Worm (Caenorhabditis elegans) whole organism, midembryonic: ENCODE data around the gene gcy-8.

Experiments
- T22C8.4 ChIP-seq: fragments of 200-800 bp; sonication (Bioruptor generic); IDR thresholded peaks from 2 replicates; pipeline ENCODE4 v1.3.6; 2022; ENCODE audit warnings: missing genetic modification characterization, missing compliant biosample characterization
- cog-1 ChIP-seq: sonication (generic microtip); optimal IDR thresholded peaks from 2 replicates; lab custom pipeline; 2016; ENCODE audit warnings: missing genetic modification characterization, missing compliant biosample characterization
- flt-1 ChIP-seq: fragments of 200-800 bp; sonication (Bioruptor generic); IDR thresholded peaks from 2 replicates; pipeline ENCODE4 v1.3.6; 2022; ENCODE audit warnings: missing genetic modification characterization, missing compliant biosample characterization
- klf-2 ChIP-seq: fragments of 200-800 bp; sonication (Bioruptor generic); conservative IDR thresholded peaks from 2 replicates; pipeline ENCODE4 v1.3.6; 2022; ENCODE audit warnings: missing genetic modification reagents, missing genetic modification characterization, missing compliant biosample characterization
- med-1 ChIP-seq: sonication (generic microtip); optimal IDR thresholded peaks from 2 replicates; lab custom pipeline; 2017; ENCODE audit warnings: missing genetic modification characterization, mild to moderate bottlenecking, missing compliant biosample characterization, antibody characterized with exemption, missing genetic modification reagents; ENCODE audit not compliant: insufficient read depth
- ref-1 ChIP-seq: fragments of 200-800 bp; sonication (Bioruptor generic); conservative IDR thresholded peaks from 2 replicates; pipeline ENCODE4 v1.3.6; 2022; ENCODE audit warnings: missing genetic modification reagents, missing genetic modification characterization, missing compliant biosample characterization
- tab-1 ChIP-seq: fragments of 200-800 bp; sonication (Bioruptor generic); IDR thresholded peaks from 2 replicates; pipeline ENCODE4 v1.3.6; 2022; ENCODE audit warnings: missing genetic modification characterization, missing compliant biosample characterization
- ztf-23 ChIP-seq: fragments of 200-800 bp; sonication (Bioruptor generic); IDR thresholded peaks from 2 replicates; pipeline ENCODE4 v1.3.6; 2022; ENCODE audit warnings: missing genetic modification reagents, missing genetic modification characterization, missing compliant biosample characterization
- ztf-29 ChIP-seq: fragments of 200-800 bp; sonication (Bioruptor generic); IDR thresholded peaks from 2 replicates; pipeline ENCODE4 v1.3.6; 2022; ENCODE audit warnings: missing genetic modification reagents, missing genetic modification characterization, missing compliant biosample characterization

The gcy-8 gene

DNA sequence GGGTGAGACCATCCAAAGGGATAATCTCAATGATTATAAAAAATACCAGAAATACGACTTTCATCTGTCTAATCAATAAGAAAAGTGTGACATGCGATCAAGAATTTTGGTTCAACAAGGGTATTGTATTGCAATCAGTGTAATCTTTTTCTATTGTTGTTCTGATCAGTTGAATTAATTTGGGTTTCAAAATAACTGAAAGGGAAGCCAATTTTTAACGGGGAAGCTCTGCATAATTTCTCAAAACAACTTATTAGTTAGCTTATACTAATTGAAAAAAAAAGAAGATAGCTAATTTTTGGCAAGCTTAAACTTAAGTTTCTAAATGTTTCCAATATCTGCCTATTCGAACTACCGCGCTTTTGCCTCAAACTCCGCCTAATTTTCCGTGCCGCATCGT lies 734 bp upstream of the gcy-8 start, which contains the start of gene C49H3.12:
Gene C49H3.12, minus strand, starts transcription at position 101 of the 400 bp plus-strand sequence.
- no peak for TF ChIP-seq tab-1 (GFP tag; lab: Robert Waterston, UW)
- no peak for TF ChIP-seq ztf-23
- no peak for TF ChIP-seq ztf-29 (GFP tag; lab: Robert Waterston, UW)
- no peak for TF ChIP-seq ref-1 (GFP tag; lab: Robert Waterston, UW)
- no peak for TF ChIP-seq klf-2
- no peak for TF ChIP-seq T22C8.4
- no peak for TF ChIP-seq cog-1 (tag; lab: Kevin White, UChicago)
- no peak for TF ChIP-seq flt-1 (GFP tag; lab: Robert Waterston, UW)
- TF ChIP-seq med-1 (GFP tag; lab: Kevin White, UChicago), result no peak

DNA sequence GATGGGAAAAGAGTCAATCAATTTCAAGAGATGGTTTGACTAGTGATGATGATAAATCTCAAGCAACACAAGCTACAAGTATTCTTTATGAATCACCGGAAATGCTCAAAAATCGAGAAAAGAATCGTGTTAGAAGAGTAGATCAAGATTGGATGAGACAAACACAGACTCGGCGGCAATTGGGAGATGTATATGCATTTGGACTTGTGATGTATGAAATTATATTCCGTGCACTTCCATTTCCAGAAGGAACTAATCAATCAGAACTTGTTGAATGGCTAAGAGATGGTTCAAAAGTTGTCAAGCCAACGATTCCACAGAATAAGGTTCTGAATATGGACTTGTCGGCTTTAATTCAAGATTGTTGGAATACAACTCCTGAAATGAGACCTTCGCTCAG lies 3.9 kb downstream of the gcy-8 start:
- no peak for TF ChIP-seq med-1 (GFP tag; lab: Kevin White, UChicago)
- TF ChIP-seq ztf-29 (GFP tag; lab: Robert Waterston, UW), result no peak
- TF ChIP-seq flt-1 (GFP tag; lab: Robert Waterston, UW), result no peak
- TF ChIP-seq ztf-23, result no peak
- no peak for TF ChIP-seq cog-1 (tag; lab: Kevin White, UChicago)
- TF ChIP-seq T22C8.4, result no peak
- TF ChIP-seq tab-1 (GFP tag; lab: Robert Waterston, UW), result no peak

DNA sequence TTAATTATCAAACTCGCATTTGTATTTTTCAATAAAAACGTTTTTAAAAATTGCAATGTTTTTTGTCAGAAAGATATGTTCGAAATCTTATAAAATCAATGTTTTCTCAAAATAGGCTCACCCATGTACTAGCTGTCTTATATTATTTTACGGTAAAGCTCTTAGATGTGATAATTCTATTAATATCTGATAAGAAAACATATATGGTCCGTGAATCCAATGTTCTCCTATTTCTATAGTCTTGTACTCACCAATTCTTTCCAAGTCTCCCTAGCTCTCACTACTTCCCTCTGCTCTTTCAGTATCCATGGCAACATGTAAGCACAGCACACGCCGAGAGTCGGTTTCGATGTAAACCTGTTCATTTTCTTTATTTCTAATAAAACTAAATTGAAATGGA lies 5.8 kb downstream of the gcy-8 start, which contains the start of gene bbs-2:
Gene bbs-2, plus strand, starts transcription at position 301 of the 400 bp plus-strand sequence.
- TF ChIP-seq tab-1 (GFP tag; lab: Robert Waterston, UW) (no peak), flt-1 (GFP tag; lab: Robert Waterston, UW) (no peak), ztf-23 (no peak), T22C8.4 (no peak), med-1 (GFP tag; lab: Kevin White, UChicago) (no peak), cog-1 (tag; lab: Kevin White, UChicago) (no peak), klf-2 (no peak), ztf-29 (GFP tag; lab: Robert Waterston, UW) (no peak), ref-1 (GFP tag; lab: Robert Waterston, UW) (no peak)

DNA sequence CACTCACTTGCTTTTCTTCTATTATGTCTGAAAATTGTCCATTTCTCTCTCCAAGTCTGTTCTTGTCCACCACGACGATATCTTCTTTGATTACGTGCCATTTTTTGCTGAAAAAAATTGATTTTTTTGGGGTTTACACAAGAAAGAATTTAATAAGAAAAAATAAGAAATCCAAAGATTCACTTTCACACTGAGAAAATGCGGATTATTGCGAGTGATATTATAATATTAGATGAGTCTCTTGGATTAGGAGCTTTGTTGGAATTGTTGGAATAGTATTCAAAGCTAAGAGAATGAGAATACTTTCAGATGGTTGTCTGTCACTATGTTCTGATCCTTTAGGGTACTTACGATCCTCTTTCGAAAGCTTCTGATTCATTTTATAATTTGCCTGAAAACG lies 10.9 kb downstream of the gcy-8 start, which contains the start of gene F20D12.7:
Gene F20D12.7, minus strand, starts transcription at position 101 of the 400 bp plus-strand sequence.
- TF ChIP-seq med-1 (GFP tag; lab: Kevin White, UChicago) (no peak), ref-1 (GFP tag; lab: Robert Waterston, UW) (no peak), cog-1 (tag; lab: Kevin White, UChicago) (no peak), klf-2 (no peak), tab-1 (GFP tag; lab: Robert Waterston, UW) (no peak), T22C8.4 (no peak), flt-1 (GFP tag; lab: Robert Waterston, UW) (no peak), ztf-29 (GFP tag; lab: Robert Waterston, UW) (no peak), ztf-23 (no peak)

DNA sequence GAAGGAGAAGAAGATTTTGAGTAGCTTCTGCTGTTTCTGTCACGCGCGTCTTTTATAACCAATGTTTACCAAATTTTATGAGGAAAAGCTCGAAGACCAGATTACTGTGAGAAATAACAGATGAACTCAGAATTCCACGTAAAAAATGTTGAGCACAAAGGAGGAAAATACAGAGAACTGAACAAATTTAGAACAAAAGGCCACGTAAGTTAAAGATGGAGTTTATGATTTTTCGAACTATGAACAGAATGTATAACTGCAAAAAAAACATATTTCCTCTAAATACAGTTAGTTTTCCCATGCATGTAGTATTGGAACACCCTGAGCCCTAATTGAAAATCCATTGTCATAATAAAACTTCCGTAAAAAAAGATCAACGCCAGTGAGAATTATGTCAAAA lies 13.0 kb downstream of the gcy-8 start, which contains the start of gene exc-9:
Gene exc-9, minus strand, starts transcription at position 101 of the 400 bp plus-strand sequence.
- TF ChIP-seq klf-2, result no peak
- no peak for TF ChIP-seq flt-1 (GFP tag; lab: Robert Waterston, UW)
- TF ChIP-seq ref-1 (GFP tag; lab: Robert Waterston, UW), result no peak
- no peak for TF ChIP-seq tab-1 (GFP tag; lab: Robert Waterston, UW)
- TF ChIP-seq ztf-23, result no peak
- no peak for TF ChIP-seq ztf-29 (GFP tag; lab: Robert Waterston, UW)
- no peak for TF ChIP-seq med-1 (GFP tag; lab: Kevin White, UChicago)
- no peak for TF ChIP-seq cog-1 (tag; lab: Kevin White, UChicago)
- no peak for TF ChIP-seq T22C8.4

DNA sequence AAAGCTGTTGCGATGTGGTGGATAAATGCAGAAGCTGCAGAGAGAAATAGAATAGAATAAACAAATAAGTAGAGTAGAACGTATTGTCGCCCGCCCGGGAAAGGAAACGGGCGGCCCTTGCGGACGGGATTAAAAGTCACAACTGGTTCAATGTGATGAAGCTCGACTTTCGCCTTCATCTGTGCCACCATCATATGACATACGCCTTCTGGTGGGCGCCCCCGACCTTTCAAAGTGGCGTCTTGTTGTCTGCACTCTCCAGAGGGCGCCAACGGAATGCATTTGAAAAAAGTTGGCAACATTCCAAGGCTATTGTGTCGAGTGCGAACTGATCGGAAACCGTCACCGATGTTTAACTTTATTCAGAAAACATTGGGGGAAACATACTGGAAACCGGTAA lies 15.3 kb downstream of the gcy-8 start:
- TF ChIP-seq cog-1 (tag; lab: Kevin White, UChicago), result no peak
- TF ChIP-seq klf-2, result no peak
- TF ChIP-seq ref-1 (GFP tag; lab: Robert Waterston, UW), result no peak
- TF ChIP-seq flt-1 (GFP tag; lab: Robert Waterston, UW), result no peak
- TF ChIP-seq ztf-29 (GFP tag; lab: Robert Waterston, UW), result no peak
- no peak for TF ChIP-seq T22C8.4
- TF ChIP-seq med-1 (GFP tag; lab: Kevin White, UChicago), result no peak
- TF ChIP-seq ztf-23, result no peak
- no peak for TF ChIP-seq tab-1 (GFP tag; lab: Robert Waterston, UW)

DNA sequence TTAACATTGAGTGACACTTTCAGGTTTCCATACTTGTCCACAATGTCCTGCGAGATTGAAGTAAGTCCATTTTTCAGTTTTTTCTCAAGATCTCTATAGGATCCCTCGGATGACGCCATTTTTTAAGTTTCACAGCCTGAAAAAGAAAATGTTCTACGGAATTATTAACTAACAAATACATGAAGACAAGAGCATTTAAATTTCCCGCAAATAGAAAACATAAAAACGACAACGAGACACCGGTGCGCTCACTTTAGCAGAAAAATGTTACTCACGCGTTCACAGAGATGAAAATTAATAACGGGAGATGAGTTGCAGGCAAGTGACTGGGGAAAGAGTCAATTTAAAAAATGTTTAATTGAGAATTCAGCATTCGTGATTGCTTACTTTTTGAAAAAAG lies 18.5 kb downstream of the gcy-8 start, which contains the start of gene czw-1:
Gene czw-1, minus strand, starts transcription at position 369 of the 400 bp plus-strand sequence.
- TF ChIP-seq klf-2 (no peak), tab-1 (GFP tag; lab: Robert Waterston, UW) (no peak), flt-1 (GFP tag; lab: Robert Waterston, UW) (no peak), T22C8.4 (no peak), med-1 (GFP tag; lab: Kevin White, UChicago) (no peak)

DNA sequence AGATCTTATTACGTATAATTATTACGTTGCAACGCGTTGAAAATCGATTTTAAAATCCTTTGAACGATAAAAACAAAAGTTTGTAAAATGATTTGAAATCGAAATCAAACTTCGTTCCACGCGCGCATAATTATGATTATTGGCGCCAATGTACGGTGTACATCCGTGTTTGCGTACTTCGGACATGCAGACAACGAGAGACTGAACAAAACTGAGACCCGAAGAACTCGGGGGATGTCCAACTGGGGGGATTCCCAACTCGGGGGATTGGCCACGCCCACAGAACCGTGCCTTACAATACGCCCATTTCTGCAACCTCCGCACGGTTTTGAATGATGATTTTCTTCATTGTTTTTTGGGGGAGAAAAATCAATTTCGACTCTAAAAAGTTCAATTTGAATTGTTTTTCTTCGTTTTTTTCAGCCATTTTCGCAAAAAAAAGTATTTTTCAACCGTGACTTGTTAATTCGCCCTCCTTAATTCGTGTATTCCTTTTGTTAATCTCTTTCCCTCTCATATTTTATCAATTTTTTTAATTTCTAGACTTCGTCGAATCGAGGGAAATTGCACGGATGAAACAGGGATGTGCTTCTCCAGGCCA lies 19.0 kb downstream of the gcy-8 start, which contains the start of gene F20D12.12:
Gene F20D12.12, plus strand, starts transcription at position 542 of the 601 bp plus-strand sequence.
- peak; percentile 84 for TF ChIP-seq flt-1 (GFP tag; lab: Robert Waterston, UW)
- peak; percentile 87 for TF ChIP-seq ztf-23
- TF ChIP-seq T22C8.4, result peak; percentile 47; the same call in 1 of the 2 replicates
- TF ChIP-seq tab-1 (GFP tag; lab: Robert Waterston, UW), result peak; percentile 37; the same call in 1 of the 2 replicates
- TF ChIP-seq klf-2, result 0 out of 2 replicates have a peak, but pooled peaks have one; percentile 45
- TF ChIP-seq cog-1 (tag; lab: Kevin White, UChicago), result peak; percentile 66

DNA sequence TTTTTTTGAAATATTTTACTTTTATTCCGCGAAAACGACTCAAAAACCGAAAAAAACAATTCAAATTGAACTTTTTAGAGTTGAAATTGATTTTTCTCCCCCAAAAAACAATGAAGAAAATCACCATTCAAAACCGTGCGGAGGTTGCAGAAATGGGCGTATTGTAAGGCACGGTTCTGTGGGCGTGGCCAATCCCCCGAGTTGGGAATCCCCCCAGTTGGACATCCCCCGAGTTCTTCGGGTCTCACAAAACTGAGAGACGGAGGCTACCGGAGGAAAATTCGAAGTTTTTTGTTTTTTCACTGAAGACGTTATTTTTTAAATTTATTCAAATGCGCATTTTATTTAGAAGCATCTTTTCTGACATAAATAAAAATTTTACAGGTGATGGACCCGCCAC lies 20.3 kb downstream of the gcy-8 start, which contains the start of gene mcm-3AP:
Gene mcm-3AP, plus strand, starts transcription at position 383 of the 400 bp plus-strand sequence.
- TF ChIP-seq T22C8.4 (peak; percentile 65), flt-1 (GFP tag; lab: Robert Waterston, UW) (peak; percentile 83), tab-1 (GFP tag; lab: Robert Waterston, UW) (0 out of 2 replicates have a peak, but pooled peaks have one; percentile 26), klf-2 (peak; percentile 80), ztf-23 (peak; percentile 84)
